Worm (Caenorhabditis elegans) whole organism, midembryonic: ENCODE results near the gene trf-1.

Experiments
- T22C8.4 ChIP-seq: fragments of 200-800 bp; sonication (Bioruptor generic); IDR thresholded peaks from 2 replicates; pipeline ENCODE4 v1.3.6; 2022; ENCODE audit warnings: missing genetic modification characterization, missing compliant biosample characterization
- cog-1 ChIP-seq: sonication (generic microtip); optimal IDR thresholded peaks from 2 replicates; lab custom pipeline; 2016; ENCODE audit warnings: missing genetic modification characterization, missing compliant biosample characterization
- flt-1 ChIP-seq: fragments of 200-800 bp; sonication (Bioruptor generic); IDR thresholded peaks from 2 replicates; pipeline ENCODE4 v1.3.6; 2022; ENCODE audit warnings: missing genetic modification characterization, missing compliant biosample characterization
- klf-2 ChIP-seq: fragments of 200-800 bp; sonication (Bioruptor generic); conservative IDR thresholded peaks from 2 replicates; pipeline ENCODE4 v1.3.6; 2022; ENCODE audit warnings: missing genetic modification reagents, missing genetic modification characterization, missing compliant biosample characterization
- med-1 ChIP-seq: sonication (generic microtip); optimal IDR thresholded peaks from 2 replicates; lab custom pipeline; 2017; ENCODE audit warnings: missing genetic modification characterization, mild to moderate bottlenecking, missing compliant biosample characterization, antibody characterized with exemption, missing genetic modification reagents; ENCODE audit not compliant: insufficient read depth
- ref-1 ChIP-seq: fragments of 200-800 bp; sonication (Bioruptor generic); conservative IDR thresholded peaks from 2 replicates; pipeline ENCODE4 v1.3.6; 2022; ENCODE audit warnings: missing genetic modification reagents, missing genetic modification characterization, missing compliant biosample characterization
- tab-1 ChIP-seq: fragments of 200-800 bp; sonication (Bioruptor generic); IDR thresholded peaks from 2 replicates; pipeline ENCODE4 v1.3.6; 2022; ENCODE audit warnings: missing genetic modification characterization, missing compliant biosample characterization
- ztf-23 ChIP-seq: fragments of 200-800 bp; sonication (Bioruptor generic); IDR thresholded peaks from 2 replicates; pipeline ENCODE4 v1.3.6; 2022; ENCODE audit warnings: missing genetic modification reagents, missing genetic modification characterization, missing compliant biosample characterization
- ztf-29 ChIP-seq: fragments of 200-800 bp; sonication (Bioruptor generic); IDR thresholded peaks from 2 replicates; pipeline ENCODE4 v1.3.6; 2022; ENCODE audit warnings: missing genetic modification reagents, missing genetic modification characterization, missing compliant biosample characterization

ce11 chrIII:13464493-13465362 lies 34.5 kb downstream of the trf-1 start, which contains the start of gene kel-3:
- TF ChIP-seq ztf-23 (GFP tag; lab: Robert Waterston, UW): no peak
- no peak for TF ChIP-seq med-1 (GFP tag; lab: Kevin White, UChicago)
- TF ChIP-seq ztf-29 (GFP tag; lab: Robert Waterston, UW): no peak
- no peak for TF ChIP-seq cog-1 (tag; lab: Kevin White, UChicago)
- no peak for TF ChIP-seq tab-1 (GFP tag; lab: Robert Waterston, UW)
- no peak for TF ChIP-seq flt-1 (GFP tag; lab: Robert Waterston, UW)
- no peak for TF ChIP-seq ref-1 (GFP tag; lab: Robert Waterston, UW)
- TF ChIP-seq klf-2: no peak
- no peak for TF ChIP-seq T22C8.4 (GFP tag; lab: Robert Waterston, UW)
